Worm (Caenorhabditis elegans) whole organism, mixed stage, embryonic: ENCODE results near the gene F26G1.2.

Source experiments
- M03D4.4 ChIP-seq: sonication (generic microtip); optimal IDR thresholded peaks from 2 replicates; lab custom pipeline; 2017; ENCODE audit warnings: mild to moderate bottlenecking, missing genetic modification characterization, missing compliant biosample characterization
- bed-3 ChIP-seq: fragments of 200-800 bp; sonication (Bioruptor generic); optimal IDR thresholded peaks from 3 replicates; lab custom pipeline; 2018; ENCODE audit warnings: mild to moderate bottlenecking, missing genetic modification characterization, moderate library complexity, missing compliant biosample characterization
- blmp-1 ChIP-seq: fragments of 150-350 bp; optimal IDR thresholded peaks from 2 replicates; lab custom pipeline; 2014; ENCODE audit warnings: missing biosample characterization, missing genetic modification characterization
- ceh-39 ChIP-seq: fragments of 150-350 bp; optimal IDR thresholded peaks from 2 replicates; lab custom pipeline; 2014; ENCODE audit warnings: missing biosample characterization, missing genetic modification characterization
- ceh-83 ChIP-seq: fragments of 200-800 bp; sonication (Bioruptor generic); optimal IDR thresholded peaks from 2 replicates; lab custom pipeline; 2018; ENCODE audit warnings: mild to moderate bottlenecking, missing genetic modification characterization, missing compliant biosample characterization
- ces-1 ChIP-seq: fragments of 150-350 bp; optimal IDR thresholded peaks from 2 replicates; lab custom pipeline; 2014; ENCODE audit warnings: missing biosample characterization, missing genetic modification reagents, missing genetic modification characterization
- drap-1 ChIP-seq: fragments of 200-800 bp; sonication (Bioruptor generic); optimal IDR thresholded peaks from 3 replicates; lab custom pipeline; 2018; ENCODE audit warnings: mild to moderate bottlenecking, missing genetic modification characterization, missing compliant biosample characterization
- elt-1 ChIP-seq: sonication (generic microtip); optimal IDR thresholded peaks from 2 replicates; lab custom pipeline; 2017; ENCODE audit warnings: missing genetic modification characterization, mild to moderate bottlenecking, missing compliant biosample characterization, antibody characterized with exemption, moderate library complexity, borderline replicate concordance; ENCODE audit not compliant: insufficient read depth
- elt-3 ChIP-seq: fragments of 150-350 bp; optimal IDR thresholded peaks from 2 replicates; lab custom pipeline; 2014; ENCODE audit warnings: missing biosample characterization, missing genetic modification characterization
- flh-1 ChIP-seq: fragments of 200-800 bp; sonication (Bioruptor generic); optimal IDR thresholded peaks from 2 replicates; lab custom pipeline; 2018; ENCODE audit warnings: mild to moderate bottlenecking, missing genetic modification characterization, moderate library complexity, missing compliant biosample characterization
- ham-2 ChIP-seq: fragments of 200-800 bp; sonication (Bioruptor generic); optimal IDR thresholded peaks from 2 replicates; lab custom pipeline; 2018; ENCODE audit warnings: mild to moderate bottlenecking, missing genetic modification characterization, missing compliant biosample characterization
- lin-32 ChIP-seq: fragments of 200-800 bp; sonication (Bioruptor generic); optimal IDR thresholded peaks from 2 replicates; lab custom pipeline; 2018; ENCODE audit warnings: mild to moderate bottlenecking, missing genetic modification characterization, missing compliant biosample characterization
- lsy-2 ChIP-seq: fragments of 150-350 bp; optimal IDR thresholded peaks from 2 replicates; lab custom pipeline; 2014; ENCODE audit warnings: missing biosample characterization, missing genetic modification characterization
- mab-5 ChIP-seq: fragments of 150-350 bp; optimal IDR thresholded peaks from 2 replicates; lab custom pipeline; 2014; ENCODE audit warnings: missing biosample characterization, missing genetic modification characterization
- mep-1 ChIP-seq: fragments of 150-350 bp; optimal IDR thresholded peaks from 2 replicates; lab custom pipeline; 2017; ENCODE audit warnings: missing biosample characterization, missing genetic modification reagents, missing genetic modification characterization, inconsistent platforms
- mls-2 ChIP-seq: sonication (generic microtip); optimal IDR thresholded peaks from 2 replicates; lab custom pipeline; 2016; ENCODE audit warnings: mild to moderate bottlenecking, missing genetic modification characterization, moderate library complexity, missing compliant biosample characterization
- nhr-2 ChIP-seq: fragments of 150-350 bp; optimal IDR thresholded peaks from 2 replicates; lab custom pipeline; 2014; ENCODE audit warnings: missing biosample characterization, missing genetic modification characterization
- nhr-237 ChIP-seq: fragments of 150-350 bp; optimal IDR thresholded peaks from 2 replicates; lab custom pipeline; 2014; ENCODE audit warnings: missing biosample characterization, missing genetic modification characterization
- nhr-28 ChIP-seq: fragments of 150-350 bp; optimal IDR thresholded peaks from 2 replicates; lab custom pipeline; 2014; ENCODE audit warnings: missing biosample characterization, missing genetic modification characterization
- nhr-76 ChIP-seq: sonication (generic microtip); optimal IDR thresholded peaks from 2 replicates; lab custom pipeline; 2017; ENCODE audit warnings: missing biosample characterization, missing genetic modification characterization
- pha-4 ChIP-seq: fragments of 150-350 bp; optimal IDR thresholded peaks from 2 replicates; lab custom pipeline; 2018; ENCODE audit warnings: missing biosample characterization, missing genetic modification reagents, missing genetic modification characterization
- sem-2 ChIP-seq: fragments of 200-800 bp; sonication (Bioruptor generic); optimal IDR thresholded peaks from 2 replicates; lab custom pipeline; 2018; ENCODE audit warnings: mild to moderate bottlenecking, missing genetic modification characterization, missing compliant biosample characterization
- snpc-4 ChIP-seq: fragments of 150-350 bp; optimal IDR thresholded peaks from 2 replicates; lab custom pipeline; 2014; ENCODE audit warnings: missing biosample characterization, missing genetic modification characterization
- sptf-1 ChIP-seq: sonication (generic microtip); optimal IDR thresholded peaks from 2 replicates; lab custom pipeline; 2017; ENCODE audit warnings: mild to moderate bottlenecking, missing genetic modification characterization, moderate library complexity, missing compliant biosample characterization
- tbx-8 ChIP-seq: fragments of 200-800 bp; sonication (Bioruptor generic); optimal IDR thresholded peaks from 2 replicates; lab custom pipeline; 2018; ENCODE audit warnings: mild to moderate bottlenecking, missing genetic modification characterization, moderate library complexity, missing compliant biosample characterization
- unc-120 ChIP-seq: sonication (generic microtip); optimal IDR thresholded peaks from 2 replicates; lab custom pipeline; 2017; ENCODE audit warnings: missing genetic modification characterization, missing compliant biosample characterization; ENCODE audit not compliant: poor library complexity, severe bottlenecking
- unc-39 ChIP-seq: fragments of 150-350 bp; optimal IDR thresholded peaks from 2 replicates; lab custom pipeline; 2014; ENCODE audit warnings: missing biosample characterization, missing genetic modification characterization
- unc-62 ChIP-seq: fragments of 150-350 bp; optimal IDR thresholded peaks from 2 replicates; lab custom pipeline; 2014; ENCODE audit warnings: missing biosample characterization, missing genetic modification reagents, missing genetic modification characterization
- zip-8 ChIP-seq: fragments of 150-350 bp; optimal IDR thresholded peaks from 2 replicates; lab custom pipeline; 2014; ENCODE audit warnings: missing biosample characterization, missing genetic modification characterization
- ztf-11 ChIP-seq: fragments of 150-350 bp; optimal IDR thresholded peaks from 2 replicates; lab custom pipeline; 2014; ENCODE audit warnings: missing biosample characterization, missing genetic modification characterization

Gene F26G1.2

ce11 chrII:4747063-4747462, 15.8 kb upstream of the F26G1.2 start:
- TF ChIP-seq unc-62 (no peak), mls-2 (tag; lab: Kevin White, UChicago) (no peak), unc-120 (no peak), ceh-39 (tag; lab: Kevin White, UChicago) (no peak), nhr-28 (no peak), tbx-8 (GFP tag; lab: Kevin White, UChicago) (no peak), lin-32 (GFP tag; lab: Kevin White, UChicago) (no peak), ztf-11 (tag; lab: Kevin White, UChicago) (no peak), drap-1 (GFP tag; lab: Kevin White, UChicago) (no peak), unc-39 (no peak), snpc-4 (no peak), blmp-1 (tag; lab: Kevin White, UChicago) (no peak), nhr-237 (tag; lab: Kevin White, UChicago) (no peak), nhr-2 (tag; lab: Kevin White, UChicago) (no peak), mab-5 (tag; lab: Kevin White, UChicago) (no peak), elt-3 (tag; lab: Kevin White, UChicago) (no peak), zip-8 (no peak)
- TF ChIP-seq, all 35 proteins: peak for 0

- TF ChIP-seq nhr-28: no peak
- no peak for TF ChIP-seq ztf-11 (tag; lab: Kevin White, UChicago)
- TF ChIP-seq sptf-1 (tag; lab: Kevin White, UChicago): no peak
- TF ChIP-seq lsy-2: no peak
- TF ChIP-seq zip-8: no peak
- no peak for TF ChIP-seq ham-2
- no peak for TF ChIP-seq mls-2 (tag; lab: Kevin White, UChicago)
- TF ChIP-seq sem-2 (GFP tag; lab: Kevin White, UChicago): no peak
- TF ChIP-seq bed-3 (GFP tag; lab: Kevin White, UChicago): no peak
- TF ChIP-seq nhr-237 (tag; lab: Kevin White, UChicago): no peak
- TF ChIP-seq nhr-76 (tag; lab: Kevin White, UChicago): no peak
- TF ChIP-seq mep-1: no peak
- TF ChIP-seq unc-39: no peak
- no peak for TF ChIP-seq blmp-1 (tag; lab: Kevin White, UChicago)
These were observed 15.2 kb upstream of the F26G1.2 start for ce11 chrII:4747697-4748096.

- no peak for TF ChIP-seq mab-5 (tag; lab: Kevin White, UChicago)
- no peak for TF ChIP-seq tbx-8 (GFP tag; lab: Kevin White, UChicago)
- TF ChIP-seq ham-2: no peak
- TF ChIP-seq lin-32 (GFP tag; lab: Kevin White, UChicago): no peak
- TF ChIP-seq zip-8: no peak
- TF ChIP-seq ces-1: no peak
- TF ChIP-seq sem-2 (GFP tag; lab: Kevin White, UChicago): no peak
- TF ChIP-seq elt-3 (tag; lab: Kevin White, UChicago): no peak
- TF ChIP-seq M03D4.4 (tag; lab: Kevin White, UChicago): no peak
- TF ChIP-seq, all 35 proteins: peak for 0
These were observed 14.5 kb upstream of the F26G1.2 start for ce11 chrII:4748374-4748773.

- TF ChIP-seq unc-39 (no peak), ceh-39 (tag; lab: Kevin White, UChicago) (no peak), mep-1 (no peak), mab-5 (tag; lab: Kevin White, UChicago) (no peak), unc-120 (no peak), ceh-83 (GFP tag; lab: Kevin White, UChicago) (no peak), mls-2 (tag; lab: Kevin White, UChicago) (no peak), lsy-2 (no peak), lin-32 (GFP tag; lab: Kevin White, UChicago) (no peak), pha-4 (tag; lab: Kevin White, UChicago) (no peak), elt-3 (tag; lab: Kevin White, UChicago) (no peak), blmp-1 (tag; lab: Kevin White, UChicago) (no peak), snpc-4 (no peak), ham-2 (no peak), flh-1 (GFP tag; lab: Kevin White, UChicago) (no peak), sem-2 (GFP tag; lab: Kevin White, UChicago) (no peak), elt-1 (tag; lab: Kevin White, UChicago) (no peak), nhr-2 (tag; lab: Kevin White, UChicago) (no peak)
These were observed 13.3 kb upstream of the F26G1.2 start, which contains the start of gene F41C3.2 for ce11 chrII:4749581-4749980. Gene F41C3.2 (plus strand): TSS chrII:4749968.

- TF ChIP-seq unc-39 (no peak), elt-1 (tag; lab: Kevin White, UChicago) (no peak), elt-3 (tag; lab: Kevin White, UChicago) (no peak)
These were observed 10.6 kb upstream of the F26G1.2 start, which contains the start of gene F41C3.1 for ce11 chrII:4752257-4752728. Gene F41C3.1 (plus strand): TSS chrII:4752307.
